Worm (Caenorhabditis elegans) whole organism, L4 larva: ENCODE measurements around the gene fbxa-102.
A peak's percentile ranks its signal among the peaks of the same experiment; 100 is the strongest.

Source experiments
- D1046.2 ChIP-seq: fragments of 200-800 bp; sonication (Bioruptor generic); IDR thresholded peaks from 2 replicates; pipeline ENCODE4 v1.3.6; 2022; ENCODE audit warnings: missing genetic modification characterization, missing compliant biosample characterization
- F10B5.3 ChIP-seq: sonication (generic microtip); optimal IDR thresholded peaks from 2 replicates; lab custom pipeline; 2016; ENCODE audit warnings: mild to moderate bottlenecking, missing genetic modification characterization, missing compliant biosample characterization
- F26F4.8 ChIP-seq: fragments of 200-800 bp; sonication (Bioruptor generic); conservative IDR thresholded peaks from 2 replicates; pipeline ENCODE4 v1.3.6; 2022; ENCODE audit warnings: missing genetic modification characterization, missing compliant biosample characterization
- F37D6.2 ChIP-seq: sonication (generic microtip); optimal IDR thresholded peaks from 2 replicates; lab custom pipeline; 2016; ENCODE audit warnings: mild to moderate bottlenecking, missing genetic modification characterization, missing compliant biosample characterization
- F44E2.7 ChIP-seq: fragments of 200-800 bp; sonication (Bioruptor generic); IDR thresholded peaks from 2 replicates; pipeline ENCODE4 v2.1.2; 2022; ENCODE audit warnings: missing genetic modification characterization, missing compliant biosample characterization
- F49E8.2 ChIP-seq: sonication (generic microtip); optimal IDR thresholded peaks from 2 replicates; lab custom pipeline; 2016; ENCODE audit warnings: missing compliant biosample characterization, mild to moderate bottlenecking, missing genetic modification characterization, borderline replicate concordance
- R02D3.7 ChIP-seq: fragments of 150-350 bp; sonication (generic microtip); optimal IDR thresholded peaks from 3 replicates; lab custom pipeline; 2014; ENCODE audit warnings: missing biosample characterization, missing genetic modification characterization
- T20F7.1 ChIP-seq: fragments of 200-800 bp; sonication (Bioruptor generic); optimal IDR thresholded peaks from 2 replicates; lab custom pipeline; 2018; ENCODE audit warnings: mild to moderate bottlenecking, missing genetic modification characterization, missing compliant biosample characterization
- Y48G9A.11 ChIP-seq: fragments of 200-800 bp; sonication (Bioruptor generic); IDR thresholded peaks from 2 replicates; pipeline ENCODE4 v1.3.6; 2022; ENCODE audit warnings: missing genetic modification reagents, missing genetic modification characterization, missing compliant biosample characterization
- ama-1 ChIP-seq: fragments of 150-350 bp; optimal IDR thresholded peaks from 2 replicates; lab custom pipeline; 2014; ENCODE audit warnings: inconsistent platforms, mixed read lengths
- arid-1 ChIP-seq: fragments of 200-800 bp; sonication (Bioruptor generic); conservative IDR thresholded peaks from 2 replicates; pipeline ENCODE4 v1.3.6; 2022; ENCODE audit warnings: missing genetic modification reagents, missing genetic modification characterization, missing compliant biosample characterization
- ceh-20 ChIP-seq: fragments of 200-800 bp; sonication (Bioruptor generic); IDR thresholded peaks from 2 replicates; pipeline ENCODE4 v1.3.6; 2022; ENCODE audit warnings: missing genetic modification reagents, missing genetic modification characterization, missing compliant biosample characterization
- ceh-28 ChIP-seq: fragments of 150-350 bp; optimal IDR thresholded peaks from 2 replicates; lab custom pipeline; 2014; ENCODE audit warnings: missing biosample characterization, missing genetic modification reagents, missing genetic modification characterization
- ceh-44 ChIP-seq: fragments of 200-800 bp; sonication (Bioruptor generic); IDR thresholded peaks from 2 replicates; pipeline ENCODE4 v1.3.6; 2022; ENCODE audit warnings: missing genetic modification reagents, missing genetic modification characterization, missing compliant biosample characterization
- ceh-62 ChIP-seq: sonication (generic microtip); optimal IDR thresholded peaks from 2 replicates; lab custom pipeline; 2017; ENCODE audit warnings: missing biosample characterization, missing genetic modification characterization
- ceh-82 ChIP-seq: sonication (generic microtip); optimal IDR thresholded peaks from 2 replicates; lab custom pipeline; 2017; ENCODE audit warnings: missing biosample characterization, missing genetic modification characterization
- cey-2 ChIP-seq: sonication (generic microtip); optimal IDR thresholded peaks from 3 replicates; lab custom pipeline; 2017; ENCODE audit warnings: missing genetic modification characterization, mild to moderate bottlenecking, missing compliant biosample characterization, antibody characterized with exemption, borderline replicate concordance; ENCODE audit not compliant: insufficient read depth
- dmd-6 ChIP-seq: fragments of 200-800 bp; sonication (Bioruptor generic); IDR thresholded peaks from 2 replicates; pipeline ENCODE4 v1.3.6; 2022; ENCODE audit warnings: missing genetic modification reagents, missing genetic modification characterization, missing compliant biosample characterization
- dmd-8 ChIP-seq: fragments of 200-800 bp; sonication (Bioruptor generic); IDR thresholded peaks from 2 replicates; pipeline ENCODE4 v1.3.6; 2022; ENCODE audit warnings: missing genetic modification characterization, missing compliant biosample characterization
- duxl-1 ChIP-seq: sonication (generic microtip); optimal IDR thresholded peaks from 2 replicates; lab custom pipeline; 2016; ENCODE audit warnings: mild to moderate bottlenecking, missing genetic modification characterization, moderate library complexity, missing compliant biosample characterization; ENCODE audit not compliant: poor library complexity
- fos-1 ChIP-seq: fragments of 150-350 bp; optimal IDR thresholded peaks from 2 replicates; lab custom pipeline; 2014; ENCODE audit warnings: missing biosample characterization, missing genetic modification characterization
- hlh-11 ChIP-seq: fragments of 200-800 bp; sonication (Bioruptor generic); optimal IDR thresholded peaks from 2 replicates; lab custom pipeline; 2018; ENCODE audit warnings: mild to moderate bottlenecking, missing genetic modification characterization, missing compliant biosample characterization
- lin-1 ChIP-seq: fragments of 200-800 bp; sonication (Bioruptor generic); IDR thresholded peaks from 2 replicates; pipeline ENCODE4 v1.3.6; 2022; ENCODE audit warnings: missing genetic modification reagents, missing genetic modification characterization, missing compliant biosample characterization
- lin-13 ChIP-seq: fragments of 150-350 bp; optimal IDR thresholded peaks from 2 replicates; lab custom pipeline; 2014; ENCODE audit warnings: missing biosample characterization, missing genetic modification reagents, missing genetic modification characterization
- lin-29 ChIP-seq: fragments of 200-800 bp; sonication (Bioruptor generic); IDR thresholded peaks from 2 replicates; pipeline ENCODE4 v1.3.6; 2022; ENCODE audit warnings: missing genetic modification reagents, missing genetic modification characterization, missing compliant biosample characterization
- lir-3 ChIP-seq: sonication (generic microtip); optimal IDR thresholded peaks from 2 replicates; lab custom pipeline; 2016; ENCODE audit warnings: mild to moderate bottlenecking, missing genetic modification characterization, missing compliant biosample characterization
- madf-5 ChIP-seq, 2 experiments: fragments of 200-800 bp; sonication (Bioruptor generic); IDR thresholded peaks; 2 replicates each; pipeline ENCODE4 v1.3.6; 2022; ENCODE audit warnings: missing compliant biosample characterization in 2 of 2, missing genetic modification characterization in 2 of 2
- mdl-1 ChIP-seq, 2 experiments: fragments of 150-350 bp in 1 of 2; sonication (generic microtip) in 1 of 2; optimal IDR thresholded peaks; 2 replicates each; lab custom pipeline; 2014 to 2017; ENCODE audit warnings: missing biosample characterization in 2 of 2, missing genetic modification characterization in 2 of 2
- mxl-3 ChIP-seq: fragments of 200-800 bp; sonication (Bioruptor generic); optimal IDR thresholded peaks from 2 replicates; lab custom pipeline; 2018; ENCODE audit warnings: mild to moderate bottlenecking, missing genetic modification characterization, missing compliant biosample characterization
- nhr-10 ChIP-seq: fragments of 150-350 bp; optimal IDR thresholded peaks from 2 replicates; lab custom pipeline; 2014; ENCODE audit warnings: missing biosample characterization, missing genetic modification characterization
- nhr-102 ChIP-seq: sonication (generic microtip); optimal IDR thresholded peaks from 2 replicates; lab custom pipeline; 2016; ENCODE audit warnings: mild to moderate bottlenecking, missing genetic modification characterization, moderate library complexity, missing compliant biosample characterization
- nhr-11 ChIP-seq: fragments of 150-350 bp; optimal IDR thresholded peaks from 2 replicates; lab custom pipeline; 2014; ENCODE audit warnings: missing biosample characterization, missing genetic modification characterization
- nhr-237 ChIP-seq: sonication (generic microtip); optimal IDR thresholded peaks from 2 replicates; lab custom pipeline; 2017; ENCODE audit warnings: missing biosample characterization, missing genetic modification characterization
- nhr-25 ChIP-seq: sonication (generic microtip); optimal IDR thresholded peaks from 2 replicates; lab custom pipeline; 2017; ENCODE audit warnings: missing genetic modification characterization, mild to moderate bottlenecking, missing compliant biosample characterization, antibody characterized with exemption, moderate library complexity, borderline replicate concordance; ENCODE audit not compliant: insufficient read depth
- nhr-28 ChIP-seq: fragments of 150-350 bp; optimal IDR thresholded peaks from 2 replicates; lab custom pipeline; 2014; ENCODE audit warnings: missing biosample characterization, missing genetic modification characterization
- nhr-42 ChIP-seq: fragments of 200-800 bp; sonication (Bioruptor generic); IDR thresholded peaks from 2 replicates; pipeline ENCODE4 v1.3.6; 2022; ENCODE audit warnings: missing genetic modification characterization, missing compliant biosample characterization
- nhr-76 ChIP-seq: fragments of 150-350 bp; optimal IDR thresholded peaks from 2 replicates; lab custom pipeline; 2014; ENCODE audit warnings: missing biosample characterization, missing genetic modification characterization
- nhr-77 ChIP-seq: fragments of 150-350 bp; optimal IDR thresholded peaks from 2 replicates; lab custom pipeline; 2014; ENCODE audit warnings: missing biosample characterization, missing genetic modification characterization
- pqm-1 ChIP-seq: sonication (generic microtip); optimal IDR thresholded peaks from 2 replicates; lab custom pipeline; 2017; ENCODE audit warnings: missing biosample characterization, missing genetic modification characterization
- sdz-12 ChIP-seq: fragments of 200-800 bp; sonication (Bioruptor generic); optimal IDR thresholded peaks from 2 replicates; lab custom pipeline; 2018; ENCODE audit warnings: mild to moderate bottlenecking, missing genetic modification characterization, missing compliant biosample characterization
- set-16 ChIP-seq: fragments of 200-800 bp; sonication (Bioruptor generic); IDR thresholded peaks from 2 replicates; pipeline ENCODE4 v1.3.6; 2022; ENCODE audit warnings: missing genetic modification reagents, missing genetic modification characterization, missing compliant biosample characterization
- snpc-1.2 ChIP-seq: fragments of 200-800 bp; sonication (Bioruptor generic); IDR thresholded peaks from 2 replicates; pipeline ENCODE4 v1.3.6; 2022; ENCODE audit warnings: missing genetic modification reagents, missing genetic modification characterization, missing compliant biosample characterization
- snpc-4 ChIP-seq: fragments of 150-350 bp; optimal IDR thresholded peaks from 2 replicates; lab custom pipeline; 2014; ENCODE audit warnings: missing biosample characterization, missing genetic modification characterization
- spr-3 ChIP-seq: fragments of 200-800 bp; sonication (Bioruptor generic); optimal IDR thresholded peaks from 2 replicates; lab custom pipeline; 2018; ENCODE audit warnings: mild to moderate bottlenecking, missing genetic modification characterization, missing compliant biosample characterization
- tag-97 ChIP-seq: fragments of 200-800 bp; sonication (Bioruptor generic); IDR thresholded peaks from 2 replicates; pipeline ENCODE4 v1.3.6; 2022; ENCODE audit warnings: missing genetic modification characterization, missing compliant biosample characterization
- tra-1 ChIP-seq: fragments of 200-800 bp; sonication (Bioruptor generic); IDR thresholded peaks from 2 replicates; pipeline ENCODE4 v1.3.6; 2022; ENCODE audit warnings: missing genetic modification reagents, missing genetic modification characterization, missing compliant biosample characterization
- zfp-3 ChIP-seq: fragments of 200-800 bp; sonication (Bioruptor generic); conservative IDR thresholded peaks from 2 replicates; pipeline ENCODE4 v1.3.6; 2022; ENCODE audit warnings: missing genetic modification reagents, missing genetic modification characterization, missing compliant biosample characterization
- zip-2 ChIP-seq: fragments of 150-350 bp; optimal IDR thresholded peaks from 2 replicates; lab custom pipeline; 2014; ENCODE audit warnings: missing biosample characterization, missing genetic modification characterization
- ztf-11 ChIP-seq: fragments of 150-350 bp; optimal IDR thresholded peaks from 2 replicates; lab custom pipeline; 2014; ENCODE audit warnings: missing biosample characterization, missing genetic modification characterization
- ztf-7 ChIP-seq: fragments of 150-350 bp; optimal IDR thresholded peaks from 2 replicates; lab custom pipeline; 2014; ENCODE audit warnings: missing biosample characterization, missing genetic modification characterization

fbxa-102 gene

ce11 chrV:17493732-17494131 lies at the start of gene fbxa-102:
Gene fbxa-102, minus strand, starts transcription at chrV:17493832.
- TF ChIP-seq zip-2 (no peak), Y48G9A.11 (no peak), ama-1 (lab: Kevin White, UChicago) (no peak), mxl-3 (GFP tag; lab: Kevin White, UChicago) (no peak), lin-13 (GFP tag; lab: Kevin White, UChicago) (no peak), D1046.2 (GFP tag; lab: Robert Waterston, UW) (no peak), tag-97 (no peak)

DNA sequence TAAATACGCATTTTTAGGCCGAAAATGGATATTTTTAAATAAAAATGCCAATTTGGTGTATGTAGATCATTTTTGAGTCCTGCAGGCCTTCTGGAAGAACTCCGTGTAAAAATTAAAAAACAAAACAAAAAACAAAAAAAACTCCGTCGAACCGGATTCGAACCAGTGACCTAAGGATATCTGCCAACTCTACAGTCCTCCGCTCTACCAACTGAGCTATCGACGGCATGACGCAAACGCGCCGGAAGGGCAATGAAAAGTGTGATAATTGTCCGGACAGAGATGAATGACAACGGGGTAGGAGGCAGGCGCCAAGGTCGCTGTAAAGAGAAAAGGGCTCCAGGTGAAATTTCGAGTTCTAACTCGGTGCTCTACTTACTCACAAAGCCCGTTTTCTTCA lies 48.7 kb upstream of the fbxa-102 start:
- TF ChIP-seq snpc-1.2 (GFP tag; lab: Robert Waterston, UW) (peak; percentile 40; the same call in 1 of the 2 replicates), F10B5.3 (tag; lab: Kevin White, UChicago) (no peak), lin-29 (GFP tag; lab: Robert Waterston, UW) (no peak), nhr-10 (tag; lab: Kevin White, UChicago) (no peak), lin-1 (GFP tag; lab: Robert Waterston, UW) (no peak), duxl-1 (tag; lab: Kevin White, UChicago) (peak; percentile 65), mdl-1 (tag; optimal IDR thresholded peaks at IDR 0.05; lab: Kevin White, UChicago) (no peak), nhr-77 (no peak), nhr-102 (no peak), lir-3 (tag; lab: Kevin White, UChicago) (no peak), zip-2 (no peak), F49E8.2 (no peak), T20F7.1 (GFP tag; lab: Kevin White, UChicago) (no peak), nhr-28 (tag; lab: Kevin White, UChicago) (no peak), snpc-4 (tag; lab: Kevin White, UChicago) (no peak), sdz-12 (GFP tag; lab: Kevin White, UChicago) (no peak), ceh-44 (GFP tag; lab: Robert Waterston, UW) (no peak), dmd-6 (GFP tag; lab: Robert Waterston, UW) (peak; percentile 24; the same call in 1 of the 2 replicates), zfp-3 (GFP tag; lab: Robert Waterston, UW) (0 out of 2 replicates have a peak, but pooled peaks have one; percentile 39), nhr-25 (tag; lab: Kevin White, UChicago) (no peak), arid-1 (GFP tag; lab: Robert Waterston, UW) (no peak), spr-3 (GFP tag; lab: Kevin White, UChicago) (no peak), ceh-62 (no peak), mxl-3 (GFP tag; lab: Kevin White, UChicago) (no peak), ceh-82 (tag; lab: Kevin White, UChicago) (no peak), F44E2.7 (GFP tag; lab: Robert Waterston, UW) (no peak), ceh-20 (no peak), nhr-76 (no peak), tra-1 (GFP tag; lab: Robert Waterston, UW) (no peak), F37D6.2 (tag; lab: Kevin White, UChicago) (no peak), ceh-28 (tag; lab: Kevin White, UChicago) (no peak), dmd-8 (GFP tag; lab: Robert Waterston, UW) (0 out of 2 replicates have a peak, but pooled peaks have one; percentile 29), cey-2 (tag; lab: Kevin White, UChicago) (no peak), R02D3.7 (tag; lab: Kevin White, UChicago) (no peak), ztf-7 (tag; lab: Kevin White, UChicago) (no peak), ztf-11 (no peak), nhr-237 (no peak), madf-5 (GFP tag; IDR thresholded peaks at IDR 0.05; lab: Robert Waterston, UW) (0 out of 4 replicates have a peak, but pooled peaks of 1 of the 2 experiments have one; percentile 35), F26F4.8 (GFP tag; lab: Robert Waterston, UW) (0 out of 2 replicates have a peak, but pooled peaks have one; percentile 24), fos-1 (tag; lab: Kevin White, UChicago) (no peak), nhr-11 (tag; lab: Kevin White, UChicago) (no peak), hlh-11 (no peak), tag-97 (no peak), pqm-1 (tag; lab: Kevin White, UChicago) (no peak), set-16 (GFP tag; lab: Robert Waterston, UW) (no peak), nhr-42 (no peak), ama-1 (lab: Kevin White, UChicago) (no peak)
